Fruit fly (Drosophila melanogaster) whole organism, embryonic: ENCODE results near the gene Shc.

Experiments
- Abd-B ChIP-seq: fragments of 200-800 bp; sonication (Bioruptor generic); optimal IDR thresholded peaks from 2 replicates; lab custom pipeline; 2018; ENCODE audit warnings: missing biosample characterization, mild to moderate bottlenecking, missing genetic modification characterization, moderate library complexity
- Bdp1 ChIP-seq: fragments of 200-800 bp; sonication (Bioruptor generic); optimal IDR thresholded peaks from 3 replicates; lab custom pipeline; 2016; ENCODE audit warnings: missing biosample characterization, missing genetic modification characterization
- Bgb ChIP-seq: fragments of 200-800 bp; sonication (Bioruptor generic); IDR thresholded peaks from 2 replicates; pipeline ENCODE4 v1.3.6; 2022; ENCODE audit warnings: missing biosample characterization, missing genetic modification characterization; ENCODE audit not compliant: partially characterized antibody
- Blimp-1 ChIP-seq: fragments of 200-800 bp; sonication (Bioruptor generic); optimal IDR thresholded peaks from 3 replicates; lab custom pipeline; 2018; ENCODE audit warnings: missing biosample characterization, missing genetic modification characterization, mild to moderate bottlenecking, moderate library complexity, missing genetic modification reagents
- CG10274 ChIP-seq: fragments of 200-800 bp; sonication (Bioruptor generic); optimal IDR thresholded peaks from 3 replicates; lab custom pipeline; 2017; ENCODE audit warnings: missing biosample characterization, mild to moderate bottlenecking, missing genetic modification characterization
- CG12219 ChIP-seq: fragments of 200-800 bp; sonication (Bioruptor generic); optimal IDR thresholded peaks from 3 replicates; lab custom pipeline; 2018; ENCODE audit warnings: missing biosample characterization, mild to moderate bottlenecking, missing genetic modification characterization
- CG12299 ChIP-seq: fragments of 200-800 bp; sonication (Bioruptor generic); optimal IDR thresholded peaks from 2 replicates; lab custom pipeline; 2018; ENCODE audit warnings: missing biosample characterization, mild to moderate bottlenecking, missing genetic modification characterization
- CG12391 ChIP-seq: fragments of 200-800 bp; sonication (Bioruptor generic); optimal IDR thresholded peaks from 3 replicates; lab custom pipeline; 2018; ENCODE audit warnings: missing biosample characterization, mild to moderate bottlenecking, missing genetic modification characterization, moderate library complexity
- CG14050 ChIP-seq: fragments of 200-800 bp; sonication (Bioruptor generic); IDR thresholded peaks from 3 replicates; pipeline ENCODE4 v1.3.6; 2022; ENCODE audit warnings: missing biosample characterization, missing genetic modification characterization
- CG15269 ChIP-seq: fragments of 200-800 bp; sonication (Bioruptor generic); optimal IDR thresholded peaks from 2 replicates; lab custom pipeline; 2018; ENCODE audit warnings: missing biosample characterization, mild to moderate bottlenecking, missing genetic modification characterization, moderate library complexity
- CG2129 ChIP-seq: fragments of 200-800 bp; sonication (Bioruptor generic); IDR thresholded peaks from 2 replicates; pipeline ENCODE4 v1.3.6; 2022; ENCODE audit warnings: missing biosample characterization, missing genetic modification characterization; ENCODE audit not compliant: partially characterized antibody
- CG2202 ChIP-seq: fragments of 200-800 bp; sonication (Bioruptor generic); optimal IDR thresholded peaks from 2 replicates; lab custom pipeline; 2018; ENCODE audit warnings: missing biosample characterization, mild to moderate bottlenecking, missing genetic modification characterization
- CG2678 ChIP-seq: fragments of 200-800 bp; sonication (Bioruptor generic); optimal IDR thresholded peaks from 3 replicates; lab custom pipeline; 2019; ENCODE audit warnings: missing biosample characterization, mild to moderate bottlenecking, missing genetic modification characterization, moderate library complexity
- CG30403 ChIP-seq: fragments of 200-800 bp; sonication (Bioruptor generic); optimal IDR thresholded peaks from 3 replicates; lab custom pipeline; 2016; ENCODE audit warnings: missing biosample characterization, missing genetic modification characterization
- CG3065 ChIP-seq: fragments of 200-800 bp; sonication (Bioruptor generic); optimal IDR thresholded peaks from 2 replicates; lab custom pipeline; 2016; ENCODE audit warnings: missing biosample characterization, missing genetic modification characterization
- CG32767 ChIP-seq: fragments of 200-800 bp; sonication (Bioruptor generic); IDR thresholded peaks from 2 replicates; pipeline ENCODE4 v1.3.6; 2022; ENCODE audit warnings: missing biosample characterization, missing genetic modification characterization
- CG4282 ChIP-seq: fragments of 200-800 bp; sonication (Bioruptor generic); optimal IDR thresholded peaks from 2 replicates; lab custom pipeline; 2016; ENCODE audit warnings: missing biosample characterization, missing genetic modification characterization
- CG4360 ChIP-seq: fragments of 200-800 bp; sonication (Bioruptor generic); IDR thresholded peaks from 2 replicates; pipeline ENCODE4 v1.3.6; 2022; ENCODE audit warnings: missing biosample characterization, missing genetic modification characterization
- CG6254 ChIP-seq: fragments of 200-800 bp; sonication (Bioruptor generic); optimal IDR thresholded peaks from 3 replicates; lab custom pipeline; 2017; ENCODE audit warnings: mild to moderate bottlenecking, missing biosample characterization, missing genetic modification reagents, missing genetic modification characterization
- CG6272 ChIP-seq: fragments of 200-800 bp; sonication (Bioruptor generic); IDR thresholded peaks from 2 replicates; pipeline ENCODE4 v1.3.6; 2022; ENCODE audit warnings: missing biosample characterization, missing genetic modification characterization
- CG9437 ChIP-seq: fragments of 200-800 bp; sonication (Bioruptor generic); optimal IDR thresholded peaks from 2 replicates; lab custom pipeline; 2018; ENCODE audit warnings: missing biosample characterization, mild to moderate bottlenecking, missing genetic modification characterization
- CG9727 ChIP-seq: fragments of 200-800 bp; sonication (Bioruptor generic); optimal IDR thresholded peaks from 3 replicates; lab custom pipeline; 2017; ENCODE audit warnings: missing biosample characterization, mild to moderate bottlenecking, missing genetic modification characterization
- Hmx ChIP-seq: fragments of 200-800 bp; sonication (Bioruptor generic); optimal IDR thresholded peaks from 2 replicates; lab custom pipeline; 2016; ENCODE audit warnings: missing biosample characterization, missing genetic modification characterization
- Kr ChIP-seq: fragments of 200-800 bp; sonication (Bioruptor generic); optimal IDR thresholded peaks from 2 replicates; lab custom pipeline; 2017; ENCODE audit warnings: missing biosample characterization, mild to moderate bottlenecking, missing genetic modification characterization
- Pdp1 ChIP-seq, 2 experiments: fragments of 200-800 bp; sonication (Bioruptor generic); optimal IDR thresholded peaks; 3 replicates each; lab custom pipeline; 2016; ENCODE audit warnings: missing biosample characterization in 2 of 2, missing genetic modification characterization in 2 of 2, mild to moderate bottlenecking in 1 of 2, moderate library complexity in 1 of 2
- Ravus ChIP-seq: fragments of 200-800 bp; sonication (Bioruptor generic); IDR thresholded peaks from 2 replicates; pipeline ENCODE4 v1.3.6; 2022; ENCODE audit warnings: missing biosample characterization, missing genetic modification characterization
- abd-A ChIP-seq: fragments of 200-800 bp; sonication (Bioruptor generic); optimal IDR thresholded peaks from 3 replicates; lab custom pipeline; 2019; ENCODE audit warnings: missing biosample characterization, mild to moderate bottlenecking, missing genetic modification characterization, moderate library complexity
- ara ChIP-seq: fragments of 200-800 bp; sonication (Bioruptor generic); IDR thresholded peaks from 2 replicates; pipeline ENCODE4 v1.3.6; 2022; ENCODE audit warnings: missing biosample characterization, missing genetic modification characterization
- bbx ChIP-seq: fragments of 200-800 bp; sonication (Bioruptor generic); IDR thresholded peaks from 2 replicates; pipeline ENCODE4 v1.3.6; 2022; ENCODE audit warnings: missing biosample characterization, missing genetic modification characterization; ENCODE audit not compliant: partially characterized antibody
- cas ChIP-seq: fragments of 200-800 bp; sonication (Bioruptor generic); IDR thresholded peaks from 2 replicates; pipeline ENCODE4 v1.3.6; 2022; ENCODE audit warnings: missing biosample characterization, missing genetic modification characterization
- esg ChIP-seq: fragments of 200-800 bp; sonication (Bioruptor generic); conservative IDR thresholded peaks from 2 replicates; pipeline ENCODE4 v1.3.6; 2022; ENCODE audit warnings: missing biosample characterization, missing genetic modification characterization
- exex ChIP-seq: fragments of 200-800 bp; sonication (Bioruptor generic); optimal IDR thresholded peaks from 4 replicates; lab custom pipeline; 2018; ENCODE audit warnings: missing biosample characterization, mild to moderate bottlenecking, missing genetic modification characterization, moderate library complexity
- gfzf ChIP-seq: fragments of 200-800 bp; sonication (Bioruptor generic); optimal IDR thresholded peaks from 2 replicates; lab custom pipeline; 2016; ENCODE audit warnings: missing biosample characterization, mild to moderate bottlenecking, missing genetic modification characterization, moderate library complexity
- gt ChIP-seq: fragments of 200-800 bp; sonication (Bioruptor generic); IDR thresholded peaks from 2 replicates; pipeline ENCODE4 v1.3.6; 2022; ENCODE audit warnings: missing biosample characterization, missing genetic modification characterization
- kah ChIP-seq: fragments of 200-800 bp; sonication (Bioruptor generic); optimal IDR thresholded peaks from 2 replicates; lab custom pipeline; 2018; ENCODE audit warnings: missing biosample characterization, mild to moderate bottlenecking, missing genetic modification characterization
- knrl ChIP-seq: fragments of 200-800 bp; sonication (Bioruptor generic); IDR thresholded peaks from 3 replicates; pipeline ENCODE4 v1.3.6; 2022; ENCODE audit warnings: missing biosample characterization, missing genetic modification characterization; ENCODE audit not compliant: partially characterized antibody
- lola ChIP-seq, 3 experiments: fragments of >200 bp in 2 of 3; fragments of 200-800 bp in 1 of 3; sonication (Bioruptor generic) in 1 of 3; optimal IDR thresholded peaks; 2 replicates each; lab custom pipeline; 2017 to 2019; ENCODE audit warnings: missing biosample characterization in 3 of 3, missing genetic modification characterization in 3 of 3, mild to moderate bottlenecking in 1 of 3, moderate library complexity in 1 of 3
- mam ChIP-seq: fragments of 200-800 bp; sonication (Bioruptor generic); optimal IDR thresholded peaks from 3 replicates; lab custom pipeline; 2016; ENCODE audit warnings: missing biosample characterization, missing genetic modification characterization
- mirr ChIP-seq: fragments of 200-800 bp; sonication (Bioruptor generic); optimal IDR thresholded peaks from 3 replicates; lab custom pipeline; 2018; ENCODE audit warnings: missing biosample characterization, mild to moderate bottlenecking, missing genetic modification characterization
- nmo ChIP-seq: fragments of 200-800 bp; sonication (Bioruptor generic); optimal IDR thresholded peaks from 2 replicates; lab custom pipeline; 2018; ENCODE audit warnings: missing biosample characterization, mild to moderate bottlenecking, missing genetic modification characterization, moderate library complexity
- nom ChIP-seq: fragments of 200-800 bp; sonication (Bioruptor generic); optimal IDR thresholded peaks from 2 replicates; lab custom pipeline; 2017; ENCODE audit warnings: missing biosample characterization, missing genetic modification characterization, mild to moderate bottlenecking, moderate library complexity, missing genetic modification reagents
- pita ChIP-seq: fragments of 200-800 bp; sonication (Bioruptor generic); optimal IDR thresholded peaks from 2 replicates; lab custom pipeline; 2017; ENCODE audit warnings: missing biosample characterization, mild to moderate bottlenecking, missing genetic modification characterization
- sisA ChIP-seq: fragments of 200-800 bp; sonication (Bioruptor generic); IDR thresholded peaks from 2 replicates; pipeline ENCODE4 v1.3.6; 2022; ENCODE audit warnings: missing biosample characterization, missing genetic modification characterization
- sna ChIP-seq: fragments of 200-800 bp; sonication (Bioruptor generic); IDR thresholded peaks from 2 replicates; pipeline ENCODE4 v1.3.6; 2022; ENCODE audit warnings: missing biosample characterization, missing genetic modification characterization; ENCODE audit not compliant: partially characterized antibody
- tin ChIP-seq: fragments of 200-800 bp; sonication (Bioruptor generic); optimal IDR thresholded peaks from 3 replicates; lab custom pipeline; 2016; ENCODE audit warnings: missing biosample characterization, missing genetic modification characterization
- tll ChIP-seq, 2 experiments: fragments of 200-800 bp in 1 of 2; fragments of >200 bp in 1 of 2; sonication (Bioruptor generic) in 1 of 2; optimal IDR thresholded peaks; 2 replicates each; lab custom pipeline; 2017 to 2019; ENCODE audit warnings: missing biosample characterization in 2 of 2, missing genetic modification characterization in 2 of 2, mild to moderate bottlenecking in 1 of 2, moderate library complexity in 1 of 2
- trh ChIP-seq: fragments of 200-800 bp; sonication (Bioruptor generic); optimal IDR thresholded peaks from 2 replicates; lab custom pipeline; 2016; ENCODE audit warnings: missing biosample characterization, missing genetic modification characterization

Gene Shc

DNA sequence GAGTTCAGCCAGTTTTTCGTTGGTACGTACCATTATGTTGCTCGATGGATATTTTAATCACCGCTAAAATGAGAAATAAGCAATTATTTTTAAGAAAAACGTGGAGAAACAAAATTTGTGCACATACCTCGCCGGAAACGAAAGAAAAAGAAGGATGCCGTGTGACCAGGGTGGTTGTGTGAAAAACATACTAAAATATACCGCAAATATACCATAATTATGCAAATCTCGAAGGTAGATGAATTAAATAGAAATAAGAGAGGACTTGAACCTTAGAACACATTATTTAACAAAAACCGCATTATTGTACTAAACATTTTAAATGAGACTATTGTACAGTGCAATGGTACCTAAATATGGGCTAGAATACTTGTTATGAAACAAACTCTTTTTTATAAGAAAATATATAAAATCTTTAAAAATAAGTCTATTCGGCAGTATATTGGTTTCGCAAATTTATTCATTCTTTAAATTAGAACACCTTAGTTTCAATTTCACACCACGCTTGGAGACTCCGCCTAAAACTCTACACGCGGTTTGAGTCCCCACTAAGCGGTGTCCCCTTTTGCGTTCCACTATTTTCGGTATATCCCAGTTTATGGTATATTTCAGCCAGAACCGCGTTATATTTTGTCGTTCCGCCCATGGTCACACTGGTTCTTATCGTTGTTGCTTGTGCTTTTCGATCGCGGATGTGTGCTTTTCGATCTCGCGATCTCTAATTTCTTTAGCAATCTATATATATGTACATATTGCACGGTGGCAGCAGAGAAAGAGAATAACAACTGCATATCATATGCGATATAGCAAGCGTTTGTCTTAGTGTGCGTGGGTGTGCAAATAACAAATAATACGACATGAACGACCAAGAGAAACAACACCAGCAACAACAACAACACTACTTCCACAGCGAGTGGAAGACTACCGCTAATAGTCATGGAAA is 3.1 kb downstream of the Shc start, which contains the start of the genes RpS17 and MTF-1 (continued):
- TF ChIP-seq CG6254 (GFP tag; lab: Kevin White, UChicago): no peak
- peak; percentile 23 for TF ChIP-seq Bdp1 (GFP tag; lab: Kevin White, UChicago)
- no peak for TF ChIP-seq CG32767 (GFP tag; lab: Robert Waterston, UW)
- no peak for TF ChIP-seq sna (GFP tag; lab: Robert Waterston, UW)
- no peak for TF ChIP-seq cas (GFP tag; lab: Robert Waterston, UW)
- TF ChIP-seq bbx (GFP tag; lab: Robert Waterston, UW): no peak
- no peak for TF ChIP-seq CG4282
- no peak for TF ChIP-seq lola (GFP tag; optimal IDR thresholded peaks at IDR 0.05; lab: Kevin White, UChicago)
- peak; percentile 80 for TF ChIP-seq nom (GFP tag; lab: Kevin White, UChicago)
- no peak for TF ChIP-seq CG10274 (GFP tag; lab: Kevin White, UChicago)
- no peak for TF ChIP-seq tll (GFP tag; optimal IDR thresholded peaks at IDR 0.05; lab: Kevin White, UChicago)
- no peak for TF ChIP-seq Kr (GFP tag; lab: Kevin White, UChicago)
- TF ChIP-seq Blimp-1: no peak
- peak in 1 of 2 experiments; percentile 57 for TF ChIP-seq Pdp1 (GFP tag; optimal IDR thresholded peaks at IDR 0.05; lab: Kevin White, UChicago)
- TF ChIP-seq CG9727 (GFP tag; lab: Kevin White, UChicago): peak; percentile 79
- peak; percentile 53 for TF ChIP-seq CG2678 (tag; lab: Kevin White, UChicago)
- TF ChIP-seq CG2129 (GFP tag; lab: Robert Waterston, UW): no peak
- peak; percentile 23 for TF ChIP-seq CG12299 (tag; lab: Kevin White, UChicago)
- TF ChIP-seq CG30403 (GFP tag; lab: Kevin White, UChicago): peak; percentile 9
- TF ChIP-seq CG9437 (GFP tag; lab: Kevin White, UChicago): peak; percentile 16
- no peak for TF ChIP-seq CG6272
- no peak for TF ChIP-seq sisA (GFP tag; lab: Robert Waterston, UW)
- no peak for TF ChIP-seq trh
- TF ChIP-seq CG14050 (GFP tag; lab: Robert Waterston, UW): peak; percentile 42; the same call in 2 of the 3 replicates
- no peak for TF ChIP-seq Bgb (GFP tag; lab: Robert Waterston, UW)
- no peak for TF ChIP-seq Ravus (GFP tag; lab: Robert Waterston, UW)
- TF ChIP-seq CG2202 (tag; lab: Kevin White, UChicago): peak; percentile 43
- peak; percentile 90 for TF ChIP-seq pita (GFP tag; lab: Kevin White, UChicago)
- peak; percentile 94 for TF ChIP-seq gfzf (GFP tag; lab: Kevin White, UChicago)
- TF ChIP-seq CG3065: no peak
- no peak for TF ChIP-seq tin (GFP tag; lab: Kevin White, UChicago)
- TF ChIP-seq ara: no peak
- no peak for TF ChIP-seq gt (GFP tag; lab: Robert Waterston, UW)
- TF ChIP-seq nmo (GFP tag; lab: Kevin White, UChicago): peak; percentile 48
- TF ChIP-seq Hmx: no peak
- no peak for TF ChIP-seq abd-A (tag; lab: Kevin White, UChicago)
- peak; percentile 44 for TF ChIP-seq CG12391 (tag; lab: Kevin White, UChicago)
- TF ChIP-seq knrl: no peak
- peak; percentile 87 for TF ChIP-seq CG4360
- no peak for TF ChIP-seq mam (GFP tag; lab: Kevin White, UChicago)
- TF ChIP-seq esg (GFP tag; lab: Robert Waterston, UW): no peak
- TF ChIP-seq mirr (GFP tag; lab: Kevin White, UChicago): peak; percentile 55
- TF ChIP-seq kah (GFP tag; lab: Kevin White, UChicago): peak; percentile 57
- TF ChIP-seq exex: peak; percentile 45
- TF ChIP-seq CG12219 (GFP tag; lab: Kevin White, UChicago): peak; percentile 45
- peak; percentile 57 for TF ChIP-seq CG15269
- no peak for TF ChIP-seq Abd-B
